Fruit fly (Drosophila melanogaster): ENCODE data around the gene Klp31E.

Klp31E gene

dm6 chr2L:10442048-10442790 lies 28.4 kb downstream of the Klp31E start, which contains the start of gene loh (continued):
- TF ChIP-seq Hr51 (GFP tag; optimal IDR thresholded peaks at IDR 0.05) (peak in 1 of 2 experiments; percentile 79), sens (GFP tag) (peak; percentile 75), CG7963 (GFP tag; IDR thresholded peaks at IDR 0.05; ENCODE audit: partially characterized antibody) (no peak), CG6272 (GFP tag; IDR thresholded peaks at IDR 0.05) (no peak), disco-r (GFP tag; optimal IDR thresholded peaks at IDR 0.05) (no peak), stwl (tag; optimal IDR thresholded peaks at IDR 0.05) (no peak), CG10431 (GFP tag; optimal IDR thresholded peaks at IDR 0.05) (peak; percentile 25), Sox100B (GFP tag; optimal IDR thresholded peaks at IDR 0.05) (peak; percentile 85), CG6854 (GFP tag; optimal IDR thresholded peaks at IDR 0.05) (peak; percentile 48), CG34376 (GFP tag; optimal IDR thresholded peaks at IDR 0.05) (no peak), ato (GFP tag; IDR thresholded peaks at IDR 0.05; ENCODE audit: partially characterized antibody) (no peak), sima (GFP tag; optimal IDR thresholded peaks at IDR 0.05) (no peak), CG18476 (GFP tag; optimal IDR thresholded peaks at IDR 0.05) (peak; percentile 43), CG17359 (tag; optimal IDR thresholded peaks at IDR 0.05) (peak; percentile 52), gcm (GFP tag; optimal IDR thresholded peaks at IDR 0.05) (no peak), CG10267 (tag; optimal IDR thresholded peaks at IDR 0.05) (peak; percentile 64), CG17568 (GFP tag; optimal IDR thresholded peaks at IDR 0.05) (no peak), Rx (GFP tag; IDR thresholded peaks at IDR 0.05) (no peak), CG3838 (GFP tag; optimal IDR thresholded peaks at IDR 0.05) (no peak), ssp (GFP tag; IDR thresholded peaks at IDR 0.05) (no peak), CG16815 (GFP tag; optimal IDR thresholded peaks at IDR 0.05) (peak; percentile 30), en (GFP tag; optimal IDR thresholded peaks at IDR 0.05) (no peak), jumu (GFP tag; optimal IDR thresholded peaks at IDR 0.05) (no peak), CG11093 (GFP tag; IDR thresholded peaks at IDR 0.05) (no peak), gem (tag; optimal IDR thresholded peaks at IDR 0.05) (peak; percentile 79), Ssrp (tag; optimal IDR thresholded peaks at IDR 0.05) (peak; percentile 63), lilli (GFP tag; optimal IDR thresholded peaks at IDR 0.05) (peak; percentile 22), CG18599 (GFP tag; optimal IDR thresholded peaks at IDR 0.05) (no peak), CG17361 (GFP tag; IDR thresholded peaks at IDR 0.05) (peak; percentile 90), tin (GFP tag; optimal IDR thresholded peaks at IDR 0.05) (peak; percentile 61), CG17385 (GFP tag; optimal IDR thresholded peaks at IDR 0.05) (peak; percentile 65), Gug (GFP tag; IDR thresholded peaks at IDR 0.05) (no peak), CG18619 (GFP tag; optimal IDR thresholded peaks at IDR 0.05) (peak; percentile 41), Six4 (GFP tag; optimal IDR thresholded peaks at IDR 0.05) (peak; percentile 56)

dm6 chr2L:10452296-10452695 lies 38.5 kb downstream of the Klp31E start, which contains the start of gene ppk10:
TSS of gene ppk10 (minus strand) at chr2L:10452396.
- no peak for TF ChIP-seq PHDP (tag; optimal IDR thresholded peaks at IDR 0.05)
- no peak for TF ChIP-seq dmrt99B (tag; optimal IDR thresholded peaks at IDR 0.05)
- no peak for TF ChIP-seq CG12769 (tag; optimal IDR thresholded peaks at IDR 0.05)
- TF ChIP-seq rib (GFP tag; IDR thresholded peaks at IDR 0.05): no peak
- TF ChIP-seq Meics (GFP tag; optimal IDR thresholded peaks at IDR 0.05): no peak

Data from whole organism, embryonic.